Fruit fly (Drosophila melanogaster) whole organism, prepupa: ENCODE results near the gene beta-PheRS.

ENCODE experiments used
- CG11762 ChIP-seq: fragments of 200-800 bp; sonication (Bioruptor generic); optimal IDR thresholded peaks from 3 replicates; lab custom pipeline; 2016; ENCODE audit warnings: missing biosample characterization, missing genetic modification characterization; ENCODE audit not compliant: insufficient read depth
- CG11902 ChIP-seq: fragments of 200-800 bp; sonication (Bioruptor generic); optimal IDR thresholded peaks from 3 replicates; lab custom pipeline; 2016; ENCODE audit warnings: missing biosample characterization, missing genetic modification characterization
- CG8319 ChIP-seq: fragments of 200-800 bp; sonication (Bioruptor generic); optimal IDR thresholded peaks from 3 replicates; lab custom pipeline; 2016; ENCODE audit warnings: missing biosample characterization, missing genetic modification characterization
- Hr38 ChIP-seq: sonication (Bioruptor generic); optimal IDR thresholded peaks from 2 replicates; lab custom pipeline; 2016; ENCODE audit warnings: missing biosample characterization, missing genetic modification characterization
- Hr4 ChIP-seq: fragments of 200-800 bp; sonication (Bioruptor generic); optimal IDR thresholded peaks from 3 replicates; lab custom pipeline; 2016; ENCODE audit warnings: missing biosample characterization, missing genetic modification characterization
- Met ChIP-seq: fragments of 200-800 bp; sonication (Bioruptor generic); optimal IDR thresholded peaks from 3 replicates; lab custom pipeline; 2016; ENCODE audit warnings: missing biosample characterization, missing genetic modification characterization
- Sox14 ChIP-seq: fragments of 200-800 bp; sonication (Bioruptor generic); optimal IDR thresholded peaks from 3 replicates; lab custom pipeline; 2016; ENCODE audit warnings: missing biosample characterization, missing genetic modification characterization
- cyc ChIP-seq: fragments of 200-800 bp; sonication (Bioruptor generic); optimal IDR thresholded peaks from 3 replicates; lab custom pipeline; 2016; ENCODE audit warnings: missing biosample characterization, missing genetic modification characterization
- dsx ChIP-seq: fragments of 200-800 bp; optimal IDR thresholded peaks from 3 replicates; lab custom pipeline; 2019; ENCODE audit warnings: missing biosample characterization, mild to moderate bottlenecking, missing genetic modification characterization, moderate library complexity; ENCODE audit not compliant: poor library complexity, severe bottlenecking
- pdm3 ChIP-seq: fragments of 200-800 bp; sonication (Bioruptor generic); optimal IDR thresholded peaks from 3 replicates; lab custom pipeline; 2016; ENCODE audit warnings: missing biosample characterization, missing genetic modification characterization
- topi ChIP-seq: fragments of 200-800 bp; sonication (Bioruptor generic); optimal IDR thresholded peaks from 3 replicates; lab custom pipeline; 2016; ENCODE audit warnings: missing biosample characterization, missing genetic modification characterization

dm6 chr3R:24270578-24270977 is 18.1 kb upstream of the beta-PheRS start:
- TF ChIP-seq dsx (GFP tag; lab: Kevin White, UChicago) (no peak), topi (no peak), CG11762 (no peak), Sox14 (GFP tag; lab: Kevin White, UChicago) (no peak), pdm3 (GFP tag; lab: Kevin White, UChicago) (no peak), Met (GFP tag; lab: Kevin White, UChicago) (no peak), CG8319 (GFP tag; lab: Kevin White, UChicago) (no peak), cyc (GFP tag; lab: Kevin White, UChicago) (no peak), CG11902 (GFP tag; lab: Kevin White, UChicago) (no peak), Hr38 (no peak), Hr4 (GFP tag; lab: Kevin White, UChicago) (no peak)
